Fruit fly (Drosophila melanogaster): ENCODE results near the gene CG43153.

The CG43153 gene

dm6 chr2L:11522676-11523075 is at the start of gene CG43153:
Gene CG43153, minus strand, starts transcription at chr2L:11522776.
- TF ChIP-seq cic (GFP tag; optimal IDR thresholded peaks at IDR 0.05) (no peak), CG14711 (tag; optimal IDR thresholded peaks at IDR 0.05) (no peak), CG5204 (GFP tag; optimal IDR thresholded peaks at IDR 0.05) (no peak)

DNA sequence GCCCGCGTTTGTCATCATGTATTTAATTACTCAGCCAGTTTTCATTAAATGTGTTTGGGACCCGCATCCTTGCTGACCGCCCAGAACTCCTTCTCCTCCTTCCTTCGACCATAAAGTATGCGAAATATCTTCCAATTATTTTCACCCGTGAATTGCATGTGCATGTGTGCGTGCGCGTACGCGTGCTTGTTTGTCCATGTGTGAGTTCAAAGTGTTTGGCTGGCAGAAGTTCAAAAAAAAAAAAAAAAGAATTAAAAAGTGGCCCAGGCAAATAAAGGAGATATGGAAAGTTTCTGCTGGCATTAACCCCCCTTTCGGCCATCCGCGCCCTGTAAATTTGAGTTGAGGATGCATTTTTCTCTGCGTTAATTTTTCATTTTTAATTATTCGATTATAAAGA is 31.2 kb upstream of the CG43153 start:
- no peak for TF ChIP-seq cnc (optimal IDR thresholded peaks at IDR 0.05)
- TF ChIP-seq CG12768 (GFP tag; optimal IDR thresholded peaks at IDR 0.05) = no peak
- no peak for TF ChIP-seq pad (GFP tag; optimal IDR thresholded peaks at IDR 0.05)
- no peak for TF ChIP-seq kay (GFP tag; ENCODE audit: borderline replicate concordance)
- TF ChIP-seq CG11617 (GFP tag; optimal IDR thresholded peaks at IDR 0.05) = no peak
- TF ChIP-seq CG7045 (GFP tag; optimal IDR thresholded peaks at IDR 0.05) = no peak
- no peak for TF ChIP-seq bab1 (GFP tag; optimal IDR thresholded peaks at IDR 0.05)
- TF ChIP-seq CG14711 (tag; optimal IDR thresholded peaks at IDR 0.05) = no peak
- no peak for TF ChIP-seq toe (GFP tag; optimal IDR thresholded peaks at IDR 0.05)
- no peak for TF ChIP-seq Crg-1 (GFP tag; optimal IDR thresholded peaks at IDR 0.05)

DNA sequence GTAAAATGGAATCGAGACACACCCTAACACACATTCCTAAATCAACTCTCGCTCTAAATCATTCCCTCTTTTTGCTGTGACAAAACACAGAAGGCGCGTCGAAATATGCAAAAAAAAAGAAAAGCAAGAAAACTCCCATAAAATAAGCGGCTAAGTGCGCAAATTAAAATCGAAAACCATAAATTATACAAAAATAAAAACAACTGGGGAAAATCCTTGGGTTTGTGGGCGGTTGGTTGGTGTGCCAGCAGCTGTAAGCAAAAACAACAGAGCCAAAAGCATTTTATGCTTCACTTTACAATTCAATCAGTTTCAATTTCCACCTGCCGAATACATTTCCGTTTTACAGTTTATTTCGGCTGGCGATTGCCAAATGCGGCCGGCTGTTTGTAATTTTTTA is 13.3 kb upstream of the CG43153 start, which contains the start of gene CG43438:
CG43438 (plus strand) TSS at position 301 of the 400 bp plus-strand sequence.
- TF ChIP-seq cnc (optimal IDR thresholded peaks at IDR 0.05) (no peak), toe (GFP tag; optimal IDR thresholded peaks at IDR 0.05) (no peak), Hr96 (GFP tag; optimal IDR thresholded peaks at IDR 0.05) (no peak), CG12768 (GFP tag; optimal IDR thresholded peaks at IDR 0.05) (no peak), CG11617 (GFP tag; optimal IDR thresholded peaks at IDR 0.05) (no peak), CG5204 (GFP tag; optimal IDR thresholded peaks at IDR 0.05) (no peak), tj (GFP tag; optimal IDR thresholded peaks at IDR 0.05) (no peak), kay (GFP tag; ENCODE audit: borderline replicate concordance) (no peak), pad (GFP tag; optimal IDR thresholded peaks at IDR 0.05) (no peak), CG14711 (tag; optimal IDR thresholded peaks at IDR 0.05) (no peak), CG7101 (tag; optimal IDR thresholded peaks at IDR 0.05) (no peak), CG7045 (GFP tag; optimal IDR thresholded peaks at IDR 0.05) (no peak), Mnt (GFP tag; optimal IDR thresholded peaks at IDR 0.05) (no peak)

DNA sequence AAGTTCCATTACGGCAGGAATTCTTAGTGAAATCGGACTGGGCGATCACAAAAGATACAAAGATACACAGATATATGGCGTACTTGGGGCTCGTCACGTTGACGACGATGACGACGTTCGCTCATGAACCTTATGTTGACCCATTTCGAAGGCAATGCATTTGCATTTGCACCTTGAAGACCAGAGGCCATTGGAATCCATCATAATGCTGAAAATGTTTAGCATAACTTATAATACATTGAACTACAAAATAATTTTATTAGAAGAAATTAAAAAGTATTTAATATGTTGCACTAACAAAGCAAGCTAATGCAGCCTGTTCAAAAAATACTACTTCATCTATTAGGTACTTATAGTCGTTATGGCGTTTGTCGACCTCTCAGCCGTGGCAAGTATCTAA is 8.9 kb upstream of the CG43153 start, which contains the start of gene CG34162:
CG34162 (plus strand) TSS at position 301 of the 400 bp plus-strand sequence.
- TF ChIP-seq toe (GFP tag; optimal IDR thresholded peaks at IDR 0.05) (no peak), Mnt (GFP tag; optimal IDR thresholded peaks at IDR 0.05) (no peak), Crg-1 (GFP tag; optimal IDR thresholded peaks at IDR 0.05) (no peak), Clk (GFP tag; optimal IDR thresholded peaks at IDR 0.05) (no peak), CG12768 (GFP tag; optimal IDR thresholded peaks at IDR 0.05) (no peak), CG33017 (tag; optimal IDR thresholded peaks at IDR 0.05) (no peak), tj (GFP tag; optimal IDR thresholded peaks at IDR 0.05) (no peak), CG14711 (tag; optimal IDR thresholded peaks at IDR 0.05) (no peak), CG11617 (GFP tag; optimal IDR thresholded peaks at IDR 0.05) (no peak), CG7045 (GFP tag; optimal IDR thresholded peaks at IDR 0.05) (no peak), kay (GFP tag; ENCODE audit: borderline replicate concordance) (no peak), ovo (GFP tag; optimal IDR thresholded peaks at IDR 0.05) (no peak), CG7101 (tag; optimal IDR thresholded peaks at IDR 0.05) (no peak)

DNA sequence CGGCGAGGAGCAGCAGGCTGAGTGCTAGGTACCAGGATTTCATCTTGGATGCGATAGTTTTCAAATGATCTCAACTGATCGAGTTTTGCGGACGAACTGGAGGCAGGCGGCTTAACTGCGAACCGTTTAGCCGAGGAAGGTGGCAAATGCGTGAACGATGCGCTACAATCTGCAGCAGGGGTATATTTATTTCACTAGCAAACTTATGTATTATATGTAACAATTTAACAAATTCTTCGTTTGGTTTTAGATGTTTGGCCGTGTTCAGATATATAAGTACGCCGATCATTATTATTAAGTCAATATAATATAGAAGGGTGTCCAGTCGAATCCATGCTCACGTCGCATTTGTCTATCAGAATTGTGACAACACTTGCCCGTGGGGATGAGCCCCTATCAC is 8.4 kb upstream of the CG43153 start, which contains the start of gene CG31706:
CG31706 (minus strand) TSS at position 101 of the 400 bp plus-strand sequence.
- TF ChIP-seq cnc (optimal IDR thresholded peaks at IDR 0.05) = no peak
- TF ChIP-seq tj (GFP tag; optimal IDR thresholded peaks at IDR 0.05) = no peak
- TF ChIP-seq bab1 (GFP tag; optimal IDR thresholded peaks at IDR 0.05) = no peak
- no peak for TF ChIP-seq toe (GFP tag; optimal IDR thresholded peaks at IDR 0.05)
- no peak for TF ChIP-seq Mnt (GFP tag; optimal IDR thresholded peaks at IDR 0.05)
- TF ChIP-seq Hr96 (GFP tag; optimal IDR thresholded peaks at IDR 0.05) = no peak
- no peak for TF ChIP-seq kay (GFP tag; ENCODE audit: borderline replicate concordance)
- TF ChIP-seq Clk (GFP tag; optimal IDR thresholded peaks at IDR 0.05) = no peak
- no peak for TF ChIP-seq CG14711 (tag; optimal IDR thresholded peaks at IDR 0.05)
- no peak for TF ChIP-seq cic (GFP tag; optimal IDR thresholded peaks at IDR 0.05)
- no peak for TF ChIP-seq CG12768 (GFP tag; optimal IDR thresholded peaks at IDR 0.05)
- TF ChIP-seq CG7101 (tag; optimal IDR thresholded peaks at IDR 0.05) = no peak
- no peak for TF ChIP-seq CG1620 (GFP tag; optimal IDR thresholded peaks at IDR 0.05)

dm6 chr2L:11528129-11528589 is 5.6 kb upstream of the CG43153 start, which contains the start of gene CG31705:
Gene CG31705, minus strand, starts transcription at chr2L:11528205.
- TF ChIP-seq pad (GFP tag; optimal IDR thresholded peaks at IDR 0.05) = peak; percentile 45
- TF ChIP-seq toe (GFP tag; optimal IDR thresholded peaks at IDR 0.05) = peak; percentile 38
- peak; percentile 78 for TF ChIP-seq bab1 (GFP tag; optimal IDR thresholded peaks at IDR 0.05)
- no peak for TF ChIP-seq cnc (optimal IDR thresholded peaks at IDR 0.05)
- TF ChIP-seq CG12768 (GFP tag; optimal IDR thresholded peaks at IDR 0.05) = peak; percentile 75
- peak; percentile 31 for TF ChIP-seq CG14711 (tag; optimal IDR thresholded peaks at IDR 0.05)
- peak; percentile 52 for TF ChIP-seq tj (GFP tag; optimal IDR thresholded peaks at IDR 0.05)
- TF ChIP-seq CG33017 (tag; optimal IDR thresholded peaks at IDR 0.05) = peak; percentile 5
- TF ChIP-seq CG7045 (GFP tag; optimal IDR thresholded peaks at IDR 0.05) = peak; percentile 82
- no peak for TF ChIP-seq Mnt (GFP tag; optimal IDR thresholded peaks at IDR 0.05)
- TF ChIP-seq cic (GFP tag; optimal IDR thresholded peaks at IDR 0.05) = peak; percentile 22
- TF ChIP-seq kay (GFP tag; ENCODE audit: borderline replicate concordance) = peak; percentile 21
- no peak for TF ChIP-seq CG5204 (GFP tag; optimal IDR thresholded peaks at IDR 0.05)
- TF ChIP-seq Clk (GFP tag; optimal IDR thresholded peaks at IDR 0.05) = no peak
- peak; percentile 57 for TF ChIP-seq CG11617 (GFP tag; optimal IDR thresholded peaks at IDR 0.05)
- TF ChIP-seq Crg-1 (GFP tag; optimal IDR thresholded peaks at IDR 0.05) = no peak
- peak; percentile 60 for TF ChIP-seq CG7101 (tag; optimal IDR thresholded peaks at IDR 0.05)

Measured in whole organism, adult.